Fruit fly (Drosophila melanogaster) whole organism, embryonic: ENCODE results near the gene CG14000.

Source experiments
- ATbp ChIP-seq: fragments of 200-800 bp; sonication (Bioruptor generic); optimal IDR thresholded peaks from 2 replicates; lab custom pipeline; 2017; ENCODE audit warnings: missing biosample characterization, mild to moderate bottlenecking, missing genetic modification characterization, missing genetic modification reagents
- Awh ChIP-seq: fragments of 200-800 bp; sonication (Bioruptor generic); IDR thresholded peaks from 2 replicates; pipeline ENCODE4, ENCODE4 v1.3.6; 2022; ENCODE audit warnings: missing biosample characterization, missing genetic modification characterization
- B-H1 ChIP-seq: fragments of 200-800 bp; sonication (Bioruptor generic); IDR thresholded peaks from 3 replicates; pipeline ENCODE4 v1.3.6; 2022; ENCODE audit warnings: missing biosample characterization, missing genetic modification characterization
- Blimp-1 ChIP-seq: fragments of 200-800 bp; sonication (Bioruptor generic); optimal IDR thresholded peaks from 3 replicates; lab custom pipeline; 2018; ENCODE audit warnings: missing biosample characterization, missing genetic modification characterization, mild to moderate bottlenecking, moderate library complexity, missing genetic modification reagents
- CG11560 ChIP-seq: fragments of 200-800 bp; sonication (Bioruptor generic); IDR thresholded peaks from 3 replicates; pipeline ENCODE4 v1.3.6; 2022; ENCODE audit warnings: missing biosample characterization, missing genetic modification characterization
- CG13894 ChIP-seq: fragments of 200-800 bp; sonication (Bioruptor generic); optimal IDR thresholded peaks from 3 replicates; lab custom pipeline; 2018; ENCODE audit warnings: missing biosample characterization, mild to moderate bottlenecking, missing genetic modification characterization, moderate library complexity
- CG15601 ChIP-seq: fragments of 200-800 bp; sonication (Bioruptor generic); optimal IDR thresholded peaks from 3 replicates; lab custom pipeline; 2019; ENCODE audit warnings: missing biosample characterization, mild to moderate bottlenecking, missing genetic modification characterization, moderate library complexity
- CG18262 ChIP-seq: fragments of 200-800 bp; optimal IDR thresholded peaks from 3 replicates; lab custom pipeline; 2019; ENCODE audit warnings: missing biosample characterization, mild to moderate bottlenecking, missing genetic modification characterization, moderate library complexity
- CG31441 ChIP-seq: fragments of 200-800 bp; sonication (Bioruptor generic); IDR thresholded peaks from 2 replicates; pipeline ENCODE4 v1.3.6; 2022; ENCODE audit warnings: missing biosample characterization, missing genetic modification characterization
- CG3163 ChIP-seq: fragments of 200-800 bp; sonication (Bioruptor generic); optimal IDR thresholded peaks from 3 replicates; lab custom pipeline; 2016; ENCODE audit warnings: missing biosample characterization, missing genetic modification characterization
- CG34422 ChIP-seq: fragments of 200-800 bp; sonication (Bioruptor generic); IDR thresholded peaks from 3 replicates; pipeline ENCODE4 v1.3.6; 2022; ENCODE audit warnings: missing biosample characterization, missing genetic modification characterization
- CG6272 ChIP-seq: fragments of 200-800 bp; sonication (Bioruptor generic); IDR thresholded peaks from 2 replicates; pipeline ENCODE4 v1.3.6; 2022; ENCODE audit warnings: missing biosample characterization, missing genetic modification characterization
- CG6813 ChIP-seq: fragments of 200-800 bp; sonication (Bioruptor generic); optimal IDR thresholded peaks from 2 replicates; lab custom pipeline; 2017; ENCODE audit warnings: missing biosample characterization, missing genetic modification characterization, mild to moderate bottlenecking, moderate library complexity, missing genetic modification reagents
- CoRest ChIP-seq: fragments of 200-800 bp; sonication (Bioruptor generic); optimal IDR thresholded peaks from 3 replicates; lab custom pipeline; 2018; ENCODE audit warnings: missing biosample characterization, mild to moderate bottlenecking, missing genetic modification characterization, moderate library complexity
- Deaf1 ChIP-seq: fragments of 200-800 bp; optimal IDR thresholded peaks from 3 replicates; lab custom pipeline; 2019; ENCODE audit warnings: missing biosample characterization, mild to moderate bottlenecking, missing genetic modification characterization, moderate library complexity
- Doc2 ChIP-seq: fragments of 200-800 bp; sonication (Bioruptor generic); IDR thresholded peaks from 2 replicates; pipeline ENCODE4 v1.3.6; 2022; ENCODE audit warnings: missing biosample characterization, missing genetic modification characterization
- Drgx ChIP-seq: fragments of 200-800 bp; sonication (Bioruptor generic); IDR thresholded peaks from 2 replicates; pipeline ENCODE4 v1.3.6; 2022; ENCODE audit warnings: missing biosample characterization, missing genetic modification characterization
- HLH4C ChIP-seq: fragments of 200-800 bp; sonication (Bioruptor generic); IDR thresholded peaks from 3 replicates; pipeline ENCODE4 v1.3.6; 2022; ENCODE audit warnings: missing biosample characterization, missing genetic modification characterization; ENCODE audit not compliant: partially characterized antibody
- HmgZ ChIP-seq: fragments of 200-800 bp; sonication (Bioruptor generic); optimal IDR thresholded peaks from 2 replicates; lab custom pipeline; 2018; ENCODE audit warnings: missing biosample characterization, mild to moderate bottlenecking, missing genetic modification characterization
- Hsf ChIP-seq: fragments of 200-800 bp; sonication (Bioruptor generic); optimal IDR thresholded peaks from 3 replicates; lab custom pipeline; 2016; ENCODE audit warnings: missing biosample characterization, missing genetic modification characterization
- Lim3 ChIP-seq: fragments of 200-800 bp; sonication (Bioruptor generic); IDR thresholded peaks from 2 replicates; pipeline ENCODE4 v1.3.6; 2022; ENCODE audit warnings: missing biosample characterization, missing genetic modification characterization
- Lpt ChIP-seq: fragments of >200 bp; optimal IDR thresholded peaks from 2 replicates; lab custom pipeline; 2018; ENCODE audit warnings: missing biosample characterization, missing genetic modification characterization
- Med ChIP-seq: fragments of 200-800 bp; sonication (Bioruptor generic); peaks from one replicate; lab custom pipeline; 2016; ENCODE audit warnings: missing biosample characterization, missing genetic modification characterization, mild to moderate bottlenecking, inconsistent platforms, moderate library complexity
- Nf-YA ChIP-seq: fragments of 200-800 bp; sonication (Bioruptor generic); IDR thresholded peaks from 2 replicates; pipeline ENCODE4 v1.3.6; 2022; ENCODE audit warnings: missing biosample characterization, missing genetic modification characterization
- Pdp1 ChIP-seq, 2 experiments: fragments of 200-800 bp; sonication (Bioruptor generic); optimal IDR thresholded peaks; 3 replicates each; lab custom pipeline; 2016; ENCODE audit warnings: missing biosample characterization in 2 of 2, missing genetic modification characterization in 2 of 2, mild to moderate bottlenecking in 1 of 2, moderate library complexity in 1 of 2
- Rfx ChIP-seq: fragments of 200-800 bp; sonication (Bioruptor generic); IDR thresholded peaks from 2 replicates; pipeline ENCODE4 v1.3.6; 2022; ENCODE audit warnings: missing biosample characterization, missing genetic modification characterization
- Xbp1 ChIP-seq: fragments of 200-800 bp; sonication (Bioruptor generic); optimal IDR thresholded peaks from 3 replicates; lab custom pipeline; 2016; ENCODE audit warnings: missing biosample characterization, mild to moderate bottlenecking, missing genetic modification characterization
- abd-A ChIP-seq: fragments of 200-800 bp; sonication (Bioruptor generic); optimal IDR thresholded peaks from 3 replicates; lab custom pipeline; 2019; ENCODE audit warnings: missing biosample characterization, mild to moderate bottlenecking, missing genetic modification characterization, moderate library complexity
- chif ChIP-seq, 2 experiments: fragments of 200-800 bp; sonication (Bioruptor generic); optimal IDR thresholded peaks; 3 replicates each; lab custom pipeline; 2016; ENCODE audit warnings: missing biosample characterization in 2 of 2, missing genetic modification characterization in 2 of 2
- chinmo ChIP-seq: fragments of 200-800 bp; sonication (Bioruptor generic); IDR thresholded peaks from 4 replicates; pipeline ENCODE4 v1.3.6; 2022; ENCODE audit warnings: missing biosample characterization, missing genetic modification characterization; ENCODE audit not compliant: partially characterized antibody
- crol ChIP-seq: fragments of 200-800 bp; sonication (Bioruptor generic); IDR thresholded peaks from 2 replicates; pipeline ENCODE4 v1.3.6; 2022; ENCODE audit warnings: missing biosample characterization, missing genetic modification characterization
- cwo ChIP-seq: fragments of 200-800 bp; sonication (Bioruptor generic); optimal IDR thresholded peaks from 3 replicates; lab custom pipeline; 2017; ENCODE audit warnings: missing biosample characterization, missing genetic modification characterization, mild to moderate bottlenecking, moderate library complexity, missing genetic modification reagents
- fd102C ChIP-seq: fragments of 200-800 bp; sonication (Bioruptor generic); optimal IDR thresholded peaks from 2 replicates; lab custom pipeline; 2018; ENCODE audit warnings: missing biosample characterization, mild to moderate bottlenecking, missing genetic modification characterization, moderate library complexity
- gce ChIP-seq: fragments of 200-800 bp; sonication (Bioruptor generic); IDR thresholded peaks from 3 replicates; pipeline ENCODE4 v1.3.6; 2022; ENCODE audit warnings: missing biosample characterization, missing genetic modification characterization
- ind ChIP-seq: fragments of 200-800 bp; sonication (Bioruptor generic); optimal IDR thresholded peaks from 3 replicates; lab custom pipeline; 2016; ENCODE audit warnings: missing biosample characterization, missing genetic modification characterization
- knrl ChIP-seq: fragments of 200-800 bp; sonication (Bioruptor generic); IDR thresholded peaks from 3 replicates; pipeline ENCODE4 v1.3.6; 2022; ENCODE audit warnings: missing biosample characterization, missing genetic modification characterization; ENCODE audit not compliant: partially characterized antibody
- row ChIP-seq: fragments of 200-800 bp; sonication (Bioruptor generic); IDR thresholded peaks from 3 replicates; pipeline ENCODE4 v1.3.6; 2022; ENCODE audit warnings: missing biosample characterization, missing genetic modification characterization
- sd ChIP-seq: fragments of 200-800 bp; sonication (Bioruptor generic); optimal IDR thresholded peaks from 3 replicates; lab custom pipeline; 2018; ENCODE audit warnings: missing biosample characterization, mild to moderate bottlenecking, missing genetic modification characterization, moderate library complexity
- sr ChIP-seq: fragments of 200-800 bp; sonication (Bioruptor generic); IDR thresholded peaks from 3 replicates; pipeline ENCODE4 v1.3.6; 2022; ENCODE audit warnings: missing biosample characterization, missing genetic modification characterization
- stwl ChIP-seq: fragments of 200-800 bp; sonication (Bioruptor generic); optimal IDR thresholded peaks from 3 replicates; lab custom pipeline; 2018; ENCODE audit warnings: missing biosample characterization, mild to moderate bottlenecking, missing genetic modification characterization, moderate library complexity
- tgo ChIP-seq: fragments of 200-800 bp; sonication (Bioruptor generic); IDR thresholded peaks from 3 replicates; pipeline ENCODE4 v1.3.6; 2022; ENCODE audit warnings: missing biosample characterization, missing genetic modification characterization
- z ChIP-seq: fragments of 200-800 bp; sonication (Bioruptor generic); IDR thresholded peaks from 3 replicates; pipeline ENCODE4 v1.3.6; 2022; ENCODE audit warnings: missing biosample characterization, missing genetic modification characterization

CG14000 gene

DNA sequence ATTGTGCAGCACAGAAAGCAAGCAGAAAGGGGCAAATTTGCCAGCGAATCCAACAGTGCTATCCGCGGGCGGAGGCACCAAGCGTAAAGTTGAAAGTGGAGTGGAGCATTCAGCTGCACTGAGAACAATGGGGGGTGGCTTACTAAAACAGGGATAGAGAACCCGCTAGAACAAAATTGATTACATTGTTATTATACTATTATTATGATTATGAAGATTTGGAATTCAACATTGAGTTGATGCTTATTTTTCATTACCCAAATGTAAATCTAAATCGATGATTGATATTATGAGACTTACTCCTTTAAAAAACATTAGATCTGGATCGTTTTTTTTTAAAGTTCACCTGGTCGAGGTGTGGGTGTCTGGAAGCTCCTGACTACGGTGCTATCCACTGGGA is 8.5 kb downstream of the CG14000 start:
- TF ChIP-seq row (GFP tag; lab: Robert Waterston, UW) (no peak), Doc2 (GFP tag; lab: Robert Waterston, UW) (no peak), Drgx (GFP tag; lab: Robert Waterston, UW) (peak; percentile 24; the same call in 1 of the 2 replicates), stwl (tag; lab: Kevin White, UChicago) (no peak), CG34422 (GFP tag; lab: Robert Waterston, UW) (no peak), B-H1 (GFP tag; lab: Robert Waterston, UW) (no peak), Lpt (no peak)

DNA sequence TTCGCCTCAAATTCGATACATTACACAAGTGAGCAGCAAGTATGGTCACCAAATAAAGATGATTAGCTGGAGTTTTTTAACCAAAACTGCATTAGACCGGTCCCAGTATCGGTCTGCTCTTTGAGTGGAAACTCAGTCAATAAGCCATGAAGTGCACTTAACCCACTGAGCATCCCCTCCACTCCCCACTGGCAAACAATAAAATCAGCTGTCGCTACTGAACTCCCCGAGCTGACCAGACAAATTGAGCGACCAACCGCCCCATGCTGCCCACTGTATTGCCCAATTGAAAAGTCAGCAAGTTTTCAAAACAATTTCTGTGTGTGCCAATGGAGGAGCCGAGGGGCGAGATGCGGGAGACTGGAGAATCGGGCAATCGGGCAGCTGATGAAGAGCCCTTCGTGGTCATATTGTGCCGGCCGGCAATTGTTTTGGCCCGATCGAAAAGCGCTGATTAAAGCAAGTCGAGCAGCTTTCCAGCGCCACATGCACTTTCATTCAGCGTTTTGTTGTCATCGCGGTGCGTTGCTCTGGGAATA is 10.8 kb downstream of the CG14000 start:
- TF ChIP-seq Med (GFP tag; lab: Kevin White, UChicago) = peak; percentile 62
- peak in 1 of 2 experiments; percentile 10 for TF ChIP-seq Pdp1 (GFP tag; optimal IDR thresholded peaks at IDR 0.05; lab: Kevin White, UChicago)
- peak; percentile 69 for TF ChIP-seq crol
- peak; percentile 1 for TF ChIP-seq CG18262
- peak; percentile 18 for TF ChIP-seq Deaf1 (tag; lab: Kevin White, UChicago)
- no peak for TF ChIP-seq CG31441 (GFP tag; lab: Robert Waterston, UW)
- TF ChIP-seq z (GFP tag; lab: Robert Waterston, UW) = peak; percentile 65; the same call in 1 of the 3 replicates
- 0 out of 2 replicates have a peak, but pooled peaks have one; percentile 6 for TF ChIP-seq Nf-YA (GFP tag; lab: Robert Waterston, UW)
- TF ChIP-seq Xbp1 (GFP tag; lab: Kevin White, UChicago) = no peak
- no peak for TF ChIP-seq Hsf
- TF ChIP-seq Blimp-1 (GFP tag; lab: Kevin White, UChicago) = peak; percentile 25
- TF ChIP-seq CG11560 (tag; lab: Robert Waterston, UW) = no peak
- TF ChIP-seq Rfx (GFP tag; lab: Robert Waterston, UW) = peak; percentile 26; the same call in 1 of the 2 replicates
- TF ChIP-seq HLH4C (GFP tag; lab: Robert Waterston, UW) = 0 out of 3 replicates have a peak, but pooled peaks have one; percentile 29
- TF ChIP-seq chinmo (GFP tag; lab: Robert Waterston, UW) = 0 out of 4 replicates have a peak, but pooled peaks have one; percentile 12

DNA sequence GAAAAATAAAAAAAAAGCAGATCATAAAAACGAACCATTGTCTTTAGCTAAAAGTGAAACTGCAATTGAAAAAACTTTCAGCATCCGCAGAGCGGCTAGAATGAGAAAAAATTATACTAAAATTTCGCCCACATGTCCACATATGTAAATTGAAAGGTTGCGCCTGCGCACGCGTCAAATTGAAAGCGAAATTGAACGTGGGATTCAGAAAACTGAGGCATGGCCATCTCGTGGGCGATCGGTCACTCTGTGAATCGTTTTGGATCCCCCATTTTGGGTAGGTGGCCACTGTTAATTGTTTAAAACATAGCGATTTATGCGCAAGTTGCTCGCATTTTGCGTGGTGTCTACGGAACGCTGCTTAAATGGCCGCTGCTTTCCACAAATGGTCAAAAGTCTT is 15.6 kb downstream of the CG14000 start:
- TF ChIP-seq chif (GFP tag; optimal IDR thresholded peaks at IDR 0.05; lab: Kevin White, UChicago) = no peak
- peak; percentile 13 for TF ChIP-seq CG13894 (tag; lab: Kevin White, UChicago)
- peak; percentile 95 for TF ChIP-seq sr
- no peak for TF ChIP-seq HmgZ (tag; lab: Kevin White, UChicago)
- TF ChIP-seq CG15601 (tag; lab: Kevin White, UChicago) = peak; percentile 87
- TF ChIP-seq Awh (GFP tag; lab: Robert Waterston, UW) = 0 out of 2 replicates have a peak, but pooled peaks have one; percentile 39
- TF ChIP-seq sd (tag; lab: Kevin White, UChicago) = peak; percentile 31
- TF ChIP-seq abd-A (tag; lab: Kevin White, UChicago) = peak; percentile 47
- TF ChIP-seq, all 482 proteins: peak for 6

DNA sequence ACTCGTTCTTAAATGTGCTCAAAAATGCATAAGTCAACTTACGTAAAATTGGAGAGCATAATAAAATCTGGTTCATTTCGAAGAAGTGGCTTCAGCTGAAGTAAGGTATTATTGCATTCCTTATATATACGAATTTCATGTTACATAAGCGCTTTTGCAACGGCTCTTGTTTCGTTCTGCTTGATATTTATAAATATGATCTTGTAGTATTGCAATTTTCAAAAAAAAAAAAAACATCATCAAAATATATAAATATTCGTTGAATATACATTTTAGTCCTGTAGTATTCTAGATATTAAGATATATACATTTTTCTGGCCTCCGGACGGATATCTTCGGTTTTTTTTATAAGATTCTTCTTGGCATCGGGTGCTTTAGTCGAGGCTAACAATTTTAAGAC is 16.3 kb downstream of the CG14000 start, which contains the start of gene Acp26Aa:
Gene Acp26Aa (minus strand): TSS at position 101 of the 400 bp plus-strand sequence.
- TF ChIP-seq Pdp1 (GFP tag; optimal IDR thresholded peaks at IDR 0.05; lab: Kevin White, UChicago) = peak in 1 of 2 experiments; percentile 29
- TF ChIP-seq ATbp (GFP tag; lab: Kevin White, UChicago) = no peak

DNA sequence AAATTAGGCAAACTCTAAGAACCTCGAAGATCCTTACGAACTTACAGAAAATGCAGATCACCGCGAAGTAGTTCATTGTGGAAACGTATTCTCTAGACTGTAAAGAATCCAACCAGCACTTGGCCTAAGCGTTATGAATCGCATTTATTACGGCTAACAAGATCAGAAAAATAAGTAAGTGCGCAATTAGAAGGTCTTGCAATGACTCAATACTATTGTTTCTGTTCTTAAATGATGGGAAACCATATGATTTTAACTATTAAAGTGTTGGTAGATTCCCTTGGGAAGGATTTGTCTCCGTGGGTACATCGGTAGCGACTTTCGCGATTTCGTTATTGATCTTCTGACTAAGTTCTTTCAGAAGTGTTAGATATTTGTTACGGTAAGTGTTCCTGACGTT is 17.3 kb downstream of the CG14000 start, which contains the start of gene Acp26Ab:
Gene Acp26Ab (minus strand): TSS at position 101 of the 400 bp plus-strand sequence.
- TF ChIP-seq ind (GFP tag; lab: Kevin White, UChicago) (no peak), cwo (GFP tag; lab: Kevin White, UChicago) (no peak), gce (no peak), CG6272 (no peak), Lim3 (GFP tag; lab: Robert Waterston, UW) (no peak), CG3163 (GFP tag; lab: Kevin White, UChicago) (no peak), knrl (GFP tag; lab: Robert Waterston, UW) (no peak), CoRest (no peak), fd102C (GFP tag; lab: Kevin White, UChicago) (no peak), CG6813 (GFP tag; lab: Kevin White, UChicago) (no peak), tgo (no peak)
